Fruit fly (Drosophila melanogaster): ENCODE data around the gene CG34278.

Gene CG34278

dm6 chr3R:17118917-17119378 lies 1.3 kb upstream of the CG34278 start (continued):
- TF ChIP-seq Abd-B (GFP tag; optimal IDR thresholded peaks at IDR 0.05) (no peak), Dfd (GFP tag; optimal IDR thresholded peaks at IDR 0.05) (no peak), OdsH (GFP tag; optimal IDR thresholded peaks at IDR 0.05) (no peak)

dm6 chr3R:17121277-17121676 lies 1.0 kb downstream of the CG34278 start, which contains the start of gene CG42779:
Gene CG42779, plus strand, starts transcription at chr3R:17121577.
- TF ChIP-seq Mio (GFP tag; optimal IDR thresholded peaks at IDR 0.05) (no peak), Dfd (GFP tag; optimal IDR thresholded peaks at IDR 0.05) (no peak), Dif (GFP tag; optimal IDR thresholded peaks at IDR 0.05; ENCODE audit: partially characterized antibody) (no peak), Hr83 (GFP tag; optimal IDR thresholded peaks at IDR 0.05; ENCODE audit: poor library complexity, severe bottlenecking) (no peak), jim (GFP tag; optimal IDR thresholded peaks at IDR 0.05) (no peak), GATAd (GFP tag; optimal IDR thresholded peaks at IDR 0.05) (no peak), N (GFP tag; optimal IDR thresholded peaks at IDR 0.05) (no peak), Myc (optimal IDR thresholded peaks at IDR 0.05) (no peak), fru (GFP tag; optimal IDR thresholded peaks at IDR 0.05) (no peak), Sp1 (GFP tag; optimal IDR thresholded peaks at IDR 0.05) (no peak), foxo (GFP tag; optimal IDR thresholded peaks at IDR 0.05) (no peak), dl (GFP tag; optimal IDR thresholded peaks at IDR 0.05; ENCODE audit: insufficient read depth in 1 of 2, partially characterized antibody in 2 of 2) (no peak), OdsH (GFP tag; optimal IDR thresholded peaks at IDR 0.05) (no peak), woc (GFP tag; optimal IDR thresholded peaks at IDR 0.05) (no peak), psq (GFP tag; optimal IDR thresholded peaks at IDR 0.05) (no peak), CrebA (GFP tag; optimal IDR thresholded peaks at IDR 0.05; ENCODE audit: borderline replicate concordance) (no peak), HLH106 (tag; optimal IDR thresholded peaks at IDR 0.05) (no peak), CG9705 (GFP tag; optimal IDR thresholded peaks at IDR 0.05) (no peak), sv (GFP tag; optimal IDR thresholded peaks at IDR 0.05) (no peak), Jra (GFP tag; optimal IDR thresholded peaks at IDR 0.05) (no peak)

- TF ChIP-seq Rel (GFP tag; optimal IDR thresholded peaks at IDR 0.05) (no peak), Rel (tag; optimal IDR thresholded peaks at IDR 0.05) (peak; percentile 24), Dif (GFP tag; optimal IDR thresholded peaks at IDR 0.05; ENCODE audit: partially characterized antibody) (no peak), woc (GFP tag; optimal IDR thresholded peaks at IDR 0.05) (no peak), Dfd (GFP tag; optimal IDR thresholded peaks at IDR 0.05) (no peak), Abd-B (GFP tag; optimal IDR thresholded peaks at IDR 0.05) (no peak), brk (GFP tag; optimal IDR thresholded peaks at IDR 0.05) (no peak), h (GFP tag; optimal IDR thresholded peaks at IDR 0.05) (peak; percentile 26), dmrt93B (GFP tag; optimal IDR thresholded peaks at IDR 0.05) (peak; percentile 40), ey (GFP tag; optimal IDR thresholded peaks at IDR 0.05) (peak; percentile 27), lola (GFP tag; optimal IDR thresholded peaks at IDR 0.05) (no peak), CG9705 (GFP tag; optimal IDR thresholded peaks at IDR 0.05) (no peak), rgr (GFP tag; optimal IDR thresholded peaks at IDR 0.05) (peak; percentile 53), Hr78 (GFP tag; optimal IDR thresholded peaks at IDR 0.05) (no peak), br (GFP tag; optimal IDR thresholded peaks at IDR 0.05) (no peak), dsf (GFP tag; optimal IDR thresholded peaks at IDR 0.05; ENCODE audit: borderline replicate concordance) (no peak), OdsH (GFP tag; optimal IDR thresholded peaks at IDR 0.05) (peak; percentile 61), dl (GFP tag; optimal IDR thresholded peaks at IDR 0.05; ENCODE audit: insufficient read depth in 1 of 2, partially characterized antibody in 2 of 2) (no peak), sv (GFP tag; optimal IDR thresholded peaks at IDR 0.05) (no peak), Sp1 (GFP tag; optimal IDR thresholded peaks at IDR 0.05) (peak; percentile 80), Mio (GFP tag; optimal IDR thresholded peaks at IDR 0.05) (no peak), tai (GFP tag; optimal IDR thresholded peaks at IDR 0.05) (no peak), jim (GFP tag; optimal IDR thresholded peaks at IDR 0.05) (no peak), pan (optimal IDR thresholded peaks at IDR 0.05) (no peak), Myc (optimal IDR thresholded peaks at IDR 0.05) (no peak), foxo (GFP tag; optimal IDR thresholded peaks at IDR 0.05) (peak in 1 of 2 experiments; percentile 78), N (GFP tag; optimal IDR thresholded peaks at IDR 0.05) (no peak), Hr83 (GFP tag; optimal IDR thresholded peaks at IDR 0.05; ENCODE audit: poor library complexity, severe bottlenecking) (no peak), HLH106 (tag; optimal IDR thresholded peaks at IDR 0.05) (peak; percentile 86), sage (GFP tag; optimal IDR thresholded peaks at IDR 0.05) (no peak), usp (GFP tag; optimal IDR thresholded peaks at IDR 0.05) (no peak), CrebA (GFP tag; optimal IDR thresholded peaks at IDR 0.05; ENCODE audit: borderline replicate concordance) (no peak), Hnf4 (GFP tag; optimal IDR thresholded peaks at IDR 0.05) (no peak), CG32264 (GFP tag; optimal IDR thresholded peaks at IDR 0.05) (no peak), GATAd (GFP tag; optimal IDR thresholded peaks at IDR 0.05) (no peak), psq (GFP tag; optimal IDR thresholded peaks at IDR 0.05) (peak; percentile 60), Vsx2 (GFP tag; optimal IDR thresholded peaks at IDR 0.05; ENCODE audit: partially characterized antibody) (no peak), fru (GFP tag; optimal IDR thresholded peaks at IDR 0.05) (peak; percentile 61), Jra (GFP tag; optimal IDR thresholded peaks at IDR 0.05) (no peak)
Measured at dm6 chr3R:17122796-17123504, 2.7 kb downstream of the CG34278 start.
